Worm (Caenorhabditis elegans) whole organism, early embryonic: ENCODE measurements around the gene T26A5.2.

Experiments used
- B0310.2 ChIP-seq: sonication (generic microtip); optimal IDR thresholded peaks from 2 replicates; lab custom pipeline; 2016; ENCODE audit warnings: mild to moderate bottlenecking, missing genetic modification characterization, missing compliant biosample characterization
- F13C5.2 ChIP-seq: sonication (generic microtip); optimal IDR thresholded peaks from 2 replicates; lab custom pipeline; 2017; ENCODE audit warnings: mild to moderate bottlenecking, missing genetic modification characterization, inconsistent platforms, missing compliant biosample characterization
- aly-1 ChIP-seq: sonication (generic microtip); optimal IDR thresholded peaks from 2 replicates; lab custom pipeline; 2016; ENCODE audit warnings: missing genetic modification characterization, missing compliant biosample characterization
- ama-1 ChIP-seq: fragments of 150-350 bp; optimal IDR thresholded peaks from 2 replicates; lab custom pipeline; 2014
- ceh-13 ChIP-seq: fragments of 200-800 bp; sonication (Bioruptor generic); optimal IDR thresholded peaks from 2 replicates; lab custom pipeline; 2018; ENCODE audit warnings: mild to moderate bottlenecking, missing genetic modification characterization, missing compliant biosample characterization
- ceh-36 ChIP-seq: sonication (generic microtip); optimal IDR thresholded peaks from 2 replicates; lab custom pipeline; 2016; ENCODE audit warnings: missing genetic modification characterization, inconsistent platforms, missing compliant biosample characterization
- ets-7 ChIP-seq: sonication (generic microtip); optimal IDR thresholded peaks from 2 replicates; lab custom pipeline; 2016; ENCODE audit warnings: missing genotype, missing genetic modification characterization, missing compliant biosample characterization
- flt-1 ChIP-seq: fragments of 200-800 bp; sonication (Bioruptor generic); IDR thresholded peaks from 2 replicates; pipeline ENCODE4 v1.3.6; 2022; ENCODE audit warnings: missing genetic modification characterization, missing compliant biosample characterization
- hmbx-1 ChIP-seq: sonication (generic microtip); optimal IDR thresholded peaks from 2 replicates; lab custom pipeline; 2016; ENCODE audit warnings: mild to moderate bottlenecking, missing genetic modification characterization, missing compliant biosample characterization
- hnd-1 ChIP-seq: sonication (generic microtip); optimal IDR thresholded peaks from 2 replicates; lab custom pipeline; 2016; ENCODE audit warnings: missing genetic modification characterization, missing compliant biosample characterization
- scrt-1 ChIP-seq: fragments of 200-800 bp; sonication (Bioruptor generic); IDR thresholded peaks from 2 replicates; pipeline ENCODE4 v1.3.6; 2022; ENCODE audit warnings: missing genetic modification characterization, missing compliant biosample characterization
- sea-1 ChIP-seq: fragments of 200-800 bp; sonication (Bioruptor generic); conservative IDR thresholded peaks from 2 replicates; pipeline ENCODE4 v1.3.6; 2022; ENCODE audit warnings: missing genetic modification characterization, missing compliant biosample characterization
- tbx-11 ChIP-seq: fragments of 200-800 bp; sonication (Bioruptor generic); IDR thresholded peaks from 2 replicates; pipeline ENCODE4 v1.3.6; 2022; ENCODE audit warnings: missing genetic modification characterization, missing compliant biosample characterization
- tra-4 ChIP-seq: sonication (generic microtip); optimal IDR thresholded peaks from 2 replicates; lab custom pipeline; 2017; ENCODE audit warnings: missing genetic modification characterization, missing compliant biosample characterization

DNA sequence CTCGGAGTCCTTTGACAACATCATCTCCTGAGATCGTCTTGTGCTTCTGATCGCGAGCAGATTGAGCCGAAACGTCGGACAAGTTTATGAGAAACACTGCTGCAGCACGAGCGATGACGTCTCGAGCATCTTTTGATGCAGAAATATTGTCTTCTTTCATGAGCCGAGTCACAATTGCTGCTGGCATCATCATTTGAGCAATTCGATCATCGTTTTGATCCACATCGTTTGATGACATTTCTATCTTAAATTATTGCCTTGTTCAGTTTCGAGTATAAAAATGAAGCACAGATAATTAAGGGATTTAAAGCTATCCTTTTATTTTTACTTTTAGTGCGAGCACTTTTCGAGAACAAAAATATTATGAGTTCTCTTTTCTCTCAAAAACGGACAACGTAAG is 4.5 kb upstream of the T26A5.2 start, which contains the start of gene T26A5.8:
- TF ChIP-seq scrt-1 (GFP tag; lab: Robert Waterston, UW) (no peak), tbx-11 (GFP tag; lab: Robert Waterston, UW) (no peak), B0310.2 (tag; lab: Kevin White, UChicago) (no peak), tra-4 (tag; lab: Kevin White, UChicago) (no peak), ceh-13 (GFP tag; lab: Kevin White, UChicago) (no peak), hnd-1 (tag; lab: Kevin White, UChicago) (no peak), flt-1 (no peak), ama-1 (lab: Kevin White, UChicago) (no peak), aly-1 (tag; lab: Kevin White, UChicago) (no peak), ets-7 (tag; lab: Kevin White, UChicago) (no peak), sea-1 (GFP tag; lab: Robert Waterston, UW) (no peak), ceh-36 (tag; lab: Kevin White, UChicago) (no peak), F13C5.2 (tag; lab: Kevin White, UChicago) (no peak), hmbx-1 (no peak)
